Fruit fly (Drosophila melanogaster) whole organism, pupa: ENCODE data around the gene CG10089.

Source experiments
- CG10348 ChIP-seq: fragments of 200-800 bp; sonication (Bioruptor generic); IDR thresholded peaks from 2 replicates; pipeline ENCODE4 v1.3.6; 2022; ENCODE audit warnings: missing biosample characterization, missing genetic modification characterization
- CG32121 ChIP-seq: fragments of 200-800 bp; sonication (Bioruptor generic); IDR thresholded peaks from 2 replicates; pipeline ENCODE4 v1.3.6; 2022; ENCODE audit warnings: missing biosample characterization, missing genetic modification characterization
- CG34367 ChIP-seq: fragments of 200-800 bp; sonication (Bioruptor generic); optimal IDR thresholded peaks from 2 replicates; lab custom pipeline; 2018; ENCODE audit warnings: missing biosample characterization, mild to moderate bottlenecking, missing genetic modification characterization
- EcR ChIP-seq: fragments of 200-800 bp; sonication (Bioruptor generic); optimal IDR thresholded peaks from 3 replicates; lab custom pipeline; 2019; ENCODE audit warnings: missing biosample characterization, missing genetic modification characterization, mild to moderate bottlenecking, moderate library complexity, missing genetic modification reagents
- Ets98B ChIP-seq: fragments of 200-800 bp; sonication (Bioruptor generic); IDR thresholded peaks from 2 replicates; pipeline ENCODE4 v1.3.6; 2022; ENCODE audit warnings: missing biosample characterization, missing genetic modification characterization
- Pif1B ChIP-seq: fragments of 200-800 bp; sonication (Bioruptor generic); optimal IDR thresholded peaks from 3 replicates; lab custom pipeline; 2016; ENCODE audit warnings: missing biosample characterization, missing genetic modification characterization
- gl ChIP-seq: fragments of 200-800 bp; sonication (Bioruptor generic); optimal IDR thresholded peaks from 2 replicates; lab custom pipeline; 2018; ENCODE audit warnings: missing biosample characterization, mild to moderate bottlenecking, missing genetic modification characterization

dm6 chr3L:13503631-13504030 lies 29.0 kb upstream of the CG10089 start:
- TF ChIP-seq EcR (GFP tag; lab: Kevin White, UChicago), result no peak
- no peak for TF ChIP-seq gl (tag; lab: Kevin White, UChicago)
- no peak for TF ChIP-seq CG34367 (tag; lab: Kevin White, UChicago)
- no peak for TF ChIP-seq Ets98B
- TF ChIP-seq CG32121 (GFP tag; lab: Robert Waterston, UW), result no peak
- no peak for TF ChIP-seq CG10348 (GFP tag; lab: Robert Waterston, UW)
- no peak for TF ChIP-seq Pif1B (GFP tag; lab: Kevin White, UChicago)
